Fruit fly (Drosophila melanogaster): ENCODE data around the gene CG8813.
A peak's percentile ranks its signal among the peaks of the same experiment; 100 is the strongest.

CG8813 gene

DNA sequence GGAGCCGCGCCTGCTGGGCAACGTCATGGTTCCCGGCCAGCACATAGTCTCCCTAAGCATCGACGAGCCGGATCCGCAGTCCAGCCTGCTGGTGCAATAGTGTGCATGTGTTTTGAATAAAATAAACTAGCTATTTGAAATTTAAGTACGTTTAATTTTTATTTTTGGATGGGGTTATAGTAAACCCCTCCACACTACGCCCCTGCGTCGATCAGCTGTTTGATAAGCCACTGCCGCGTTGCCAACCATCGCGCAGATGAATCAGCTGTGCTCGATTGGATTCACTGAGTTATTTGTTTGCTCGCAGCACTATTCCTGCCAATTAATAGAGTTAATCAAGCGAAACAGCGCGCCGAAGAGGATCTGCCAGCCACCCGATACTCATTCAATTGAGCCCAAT, 9.4 kb downstream of the CG8813 start, which contains the start of gene RabGGTb (continued):
- TF ChIP-seq cwo (GFP tag; optimal IDR thresholded peaks at IDR 0.05), result peak; percentile 27
- no peak for TF ChIP-seq hb (GFP tag; IDR thresholded peaks at IDR 0.05; ENCODE audit: partially characterized antibody)
- TF ChIP-seq jing (GFP tag; optimal IDR thresholded peaks at IDR 0.05), result no peak
- TF ChIP-seq D (optimal IDR thresholded peaks at IDR 0.05), result no peak
- TF ChIP-seq D (GFP tag; optimal IDR thresholded peaks at IDR 0.05), result no peak
- no peak for TF ChIP-seq sim (GFP tag; IDR thresholded peaks at IDR 0.05)
- TF ChIP-seq lola (GFP tag; optimal IDR thresholded peaks at IDR 0.05), result peak in 1 of 3 experiments; percentile 12
- TF ChIP-seq CG14860 (GFP tag; IDR thresholded peaks at IDR 0.05; ENCODE audit: partially characterized antibody), result no peak
- peak; percentile 77; the same call in 2 of the 3 replicates for TF ChIP-seq so (GFP tag; IDR thresholded peaks at IDR 0.05)
- TF ChIP-seq Bteb2 (GFP tag; optimal IDR thresholded peaks at IDR 0.05), result peak; percentile 45
- TF ChIP-seq gsb-n (tag; optimal IDR thresholded peaks at IDR 0.05), result peak; percentile 52
- TF ChIP-seq CG1832 (GFP tag; optimal IDR thresholded peaks at IDR 0.05), result no peak
- peak; percentile 44 for TF ChIP-seq CG18619 (GFP tag; optimal IDR thresholded peaks at IDR 0.05)
- TF ChIP-seq zen (tag; optimal IDR thresholded peaks at IDR 0.05), result peak; percentile 31
- TF ChIP-seq CG8924 (tag; optimal IDR thresholded peaks at IDR 0.05), result peak; percentile 34
- TF ChIP-seq Ets97D (GFP tag; optimal IDR thresholded peaks at IDR 0.05), result peak; percentile 11
- peak; percentile 48 for TF ChIP-seq CG1647 (GFP tag; optimal IDR thresholded peaks at IDR 0.05)
- TF ChIP-seq CoRest (tag; optimal IDR thresholded peaks at IDR 0.05), result peak; percentile 48
- TF ChIP-seq CG8290 (GFP tag; optimal IDR thresholded peaks at IDR 0.05), result no peak
- TF ChIP-seq CG8290 (tag; optimal IDR thresholded peaks at IDR 0.05), result peak in 1 of 2 experiments; percentile 84
- peak; percentile 10 for TF ChIP-seq Ravus (GFP tag; IDR thresholded peaks at IDR 0.05)
- TF ChIP-seq Tbp (GFP tag; optimal IDR thresholded peaks at IDR 0.05), result no peak
- no peak for TF ChIP-seq CG18764 (GFP tag; optimal IDR thresholded peaks at IDR 0.05)
- TF ChIP-seq Rfx (GFP tag; IDR thresholded peaks at IDR 0.05), result peak; percentile 92
- no peak for TF ChIP-seq sima (GFP tag; optimal IDR thresholded peaks at IDR 0.05)
- TF ChIP-seq CG7839 (tag; optimal IDR thresholded peaks at IDR 0.05), result peak; percentile 56
- TF ChIP-seq scrt (GFP tag; optimal IDR thresholded peaks at IDR 0.05), result peak; percentile 41
- peak; percentile 74 for TF ChIP-seq mam (GFP tag; optimal IDR thresholded peaks at IDR 0.05)
- peak; percentile 67 for TF ChIP-seq Ada2b (GFP tag; IDR thresholded peaks at IDR 0.05)
- TF ChIP-seq slp2 (GFP tag; optimal IDR thresholded peaks at IDR 0.05), result peak; percentile 29
- peak; percentile 5 for TF ChIP-seq CG18476 (GFP tag; optimal IDR thresholded peaks at IDR 0.05)
- TF ChIP-seq Blimp-1 (GFP tag; optimal IDR thresholded peaks at IDR 0.05), result peak; percentile 25
- TF ChIP-seq tup (GFP tag; optimal IDR thresholded peaks at IDR 0.05), result peak; percentile 50
- peak; percentile 32 for TF ChIP-seq tap (tag; optimal IDR thresholded peaks at IDR 0.05)
- TF ChIP-seq da (GFP tag; optimal IDR thresholded peaks at IDR 0.05), result no peak
- TF ChIP-seq pb (GFP tag; optimal IDR thresholded peaks at IDR 0.05), result no peak
- no peak for TF ChIP-seq chinmo (GFP tag; IDR thresholded peaks at IDR 0.05; ENCODE audit: partially characterized antibody)
- TF ChIP-seq H2.0 (GFP tag; IDR thresholded peaks at IDR 0.05), result peak; percentile 70
- peak; percentile 24 for TF ChIP-seq phol (tag; optimal IDR thresholded peaks at IDR 0.05)
- TF ChIP-seq CG14965 (GFP tag; optimal IDR thresholded peaks at IDR 0.05; ENCODE audit: borderline replicate concordance), result no peak
- no peak for TF ChIP-seq Nf-YA (GFP tag; IDR thresholded peaks at IDR 0.05)
- TF ChIP-seq CG8281 (tag; optimal IDR thresholded peaks at IDR 0.05), result no peak
- TF ChIP-seq CG4730 (GFP tag; IDR thresholded peaks at IDR 0.05), result peak; percentile 62
- peak; percentile 26; the same call in 1 of the 2 replicates for TF ChIP-seq CG31441 (GFP tag; IDR thresholded peaks at IDR 0.05)
- no peak for TF ChIP-seq usp (GFP tag; optimal IDR thresholded peaks at IDR 0.05)
- TF ChIP-seq CG11504 (tag; optimal IDR thresholded peaks at IDR 0.05), result peak; percentile 47
- peak; percentile 50 for TF ChIP-seq Hmr (GFP tag; optimal IDR thresholded peaks at IDR 0.05)
- TF ChIP-seq kni (GFP tag; optimal IDR thresholded peaks at IDR 0.05), result peak; percentile 4
- TF ChIP-seq Vsx1 (GFP tag; optimal IDR thresholded peaks at IDR 0.05), result peak; percentile 51
- peak; percentile 12 for TF ChIP-seq CG15696 (tag; optimal IDR thresholded peaks at IDR 0.05)
- peak; percentile 15; the same call in 1 of the 2 replicates for TF ChIP-seq CG4360 (GFP tag; IDR thresholded peaks at IDR 0.05)
